Worm (Caenorhabditis elegans): ENCODE measurements around the gene ZK381.2.
A peak's percentile ranks its signal among the peaks of the same experiment; 100 is the strongest.

The ZK381.2 gene

DNA sequence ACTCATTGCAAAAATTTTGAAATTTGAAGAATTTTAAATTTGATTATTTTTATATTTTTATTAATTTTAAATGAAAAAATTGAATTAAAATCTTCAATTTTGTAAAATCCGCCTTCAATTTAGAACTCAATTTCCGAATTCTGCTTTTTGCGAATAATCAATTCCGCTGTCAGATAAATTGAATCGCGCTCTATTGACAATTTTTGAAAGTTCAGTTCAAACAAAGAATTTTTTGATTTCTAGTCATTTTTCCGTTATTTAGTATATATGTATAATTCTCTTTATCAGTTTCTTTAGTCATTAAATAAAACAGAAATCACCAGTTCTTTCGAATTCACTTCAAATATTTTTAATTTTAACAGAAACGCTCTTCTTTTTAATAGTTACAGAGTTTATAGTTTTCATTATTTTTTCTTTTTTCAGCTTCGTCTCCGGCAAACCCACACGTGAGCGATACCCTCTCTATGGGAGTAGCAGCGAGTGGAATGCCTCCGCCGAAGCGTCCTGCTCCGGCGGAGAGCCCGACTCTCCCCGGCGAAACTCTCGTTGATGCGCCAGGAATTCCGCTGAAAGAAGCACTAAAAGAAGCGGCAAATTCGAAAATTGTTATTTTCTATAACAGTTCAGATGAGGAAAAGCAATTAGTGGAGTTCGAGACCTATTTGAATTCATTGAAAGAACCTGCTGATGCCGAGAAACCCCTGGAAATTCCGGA lies 47.6 kb downstream of the ZK381.2 start:
- TF ChIP-seq tbx-2 (tag; optimal IDR thresholded peaks at IDR 0.05) (no peak), nhr-237 (tag; optimal IDR thresholded peaks at IDR 0.05) (no peak), rnt-1 (tag; optimal IDR thresholded peaks at IDR 0.05) (no peak), lin-14 (GFP tag; optimal IDR thresholded peaks at IDR 0.05) (peak; percentile 38), ceh-88 (GFP tag; IDR thresholded peaks at IDR 0.05) (no peak), lin-35 (GFP tag; optimal IDR thresholded peaks at IDR 0.05) (peak in 1 of 2 experiments; percentile 36), dpl-1 (GFP tag; optimal IDR thresholded peaks at IDR 0.05) (peak in 1 of 3 experiments; percentile 47), ceh-63 (GFP tag; optimal IDR thresholded peaks at IDR 0.05) (no peak), unc-30 (tag; optimal IDR thresholded peaks at IDR 0.05) (no peak), sup-37 (GFP tag; optimal IDR thresholded peaks at IDR 0.05) (no peak), blmp-1 (tag; optimal IDR thresholded peaks at IDR 0.05) (peak; percentile 11), mep-1 (tag; optimal IDR thresholded peaks at IDR 0.05) (peak; percentile 35), C16A3.4 (tag; optimal IDR thresholded peaks at IDR 0.05) (peak; percentile 24), lsy-2 (tag; optimal IDR thresholded peaks at IDR 0.05) (peak in 1 of 2 experiments; percentile 51)

- TF ChIP-seq snu-23 (GFP tag; optimal IDR thresholded peaks at IDR 0.05) = peak; percentile 60
- TF ChIP-seq nhr-20 (tag; optimal IDR thresholded peaks at IDR 0.05) = peak; percentile 42
- peak in 1 of 6 experiments; percentile 44 for TF ChIP-seq elt-3 (tag; optimal IDR thresholded peaks at IDR 0.05)
- TF ChIP-seq Y116A8C.19 (tag; optimal IDR thresholded peaks at IDR 0.05; ENCODE audit: borderline replicate concordance) = no peak
- TF ChIP-seq mep-1 (tag; optimal IDR thresholded peaks at IDR 0.05) = peak; percentile 67
- peak; percentile 9 for TF ChIP-seq C16A3.4 (tag; optimal IDR thresholded peaks at IDR 0.05)
- peak; percentile 44 for TF ChIP-seq irx-1 (tag; optimal IDR thresholded peaks at IDR 0.05)
- no peak for TF ChIP-seq lin-15B (tag; optimal IDR thresholded peaks at IDR 0.05)
- peak; percentile 12 for TF ChIP-seq snpc-4 (tag; optimal IDR thresholded peaks at IDR 0.05)
- TF ChIP-seq jun-1 (tag; optimal IDR thresholded peaks at IDR 0.05) = peak; percentile 49
- TF ChIP-seq blmp-1 (tag; optimal IDR thresholded peaks at IDR 0.05) = peak; percentile 35
- TF ChIP-seq sox-4 (tag; optimal IDR thresholded peaks at IDR 0.05) = no peak
- TF ChIP-seq mdl-1 (tag; optimal IDR thresholded peaks at IDR 0.05) = peak in 1 of 2 experiments; percentile 32
- peak; percentile 0 for TF ChIP-seq xbp-1 (tag; optimal IDR thresholded peaks at IDR 0.05)
- peak; percentile 48 for TF ChIP-seq swsn-7 (tag; optimal IDR thresholded peaks at IDR 0.05)
- TF ChIP-seq nhr-47 (tag; optimal IDR thresholded peaks at IDR 0.05) = peak; percentile 65
- peak; percentile 86 for TF ChIP-seq lin-14 (GFP tag; optimal IDR thresholded peaks at IDR 0.05)
- TF ChIP-seq unc-30 (tag; optimal IDR thresholded peaks at IDR 0.05) = no peak
- no peak for TF ChIP-seq zip-4 (GFP tag; optimal IDR thresholded peaks at IDR 0.05)
- TF ChIP-seq efl-1 (optimal IDR thresholded peaks at IDR 0.05) = peak; percentile 52 to 55
- peak; percentile 13 to 75 for TF ChIP-seq efl-1 (GFP tag; optimal IDR thresholded peaks at IDR 0.05 in 1 of 2)
- TF ChIP-seq elt-2 (tag; optimal IDR thresholded peaks at IDR 0.05) = peak; percentile 30
- TF ChIP-seq skn-1 (tag; optimal IDR thresholded peaks at IDR 0.05) = peak; percentile 44
- peak; percentile 67 for TF ChIP-seq nhr-71 (tag; optimal IDR thresholded peaks at IDR 0.05)
- TF ChIP-seq lin-13 (GFP tag; optimal IDR thresholded peaks at IDR 0.05) = peak; percentile 40
- TF ChIP-seq lsy-2 (tag; optimal IDR thresholded peaks at IDR 0.05) = peak; percentile 41 to 62
- no peak for TF ChIP-seq egl-13 (tag; optimal IDR thresholded peaks at IDR 0.05)
- TF ChIP-seq ztf-4 (tag; optimal IDR thresholded peaks at IDR 0.05) = peak; percentile 10
- peak; percentile 27 to 44 for TF ChIP-seq lin-35 (GFP tag; optimal IDR thresholded peaks at IDR 0.05)
- TF ChIP-seq tbx-2 (tag; optimal IDR thresholded peaks at IDR 0.05) = peak; percentile 40
- TF ChIP-seq nhr-84 (tag; optimal IDR thresholded peaks at IDR 0.05) = no peak
- no peak for TF ChIP-seq aha-1 (tag; optimal IDR thresholded peaks at IDR 0.05)
- peak; percentile 50 for TF ChIP-seq unc-86 (tag; optimal IDR thresholded peaks at IDR 0.05)
- peak; percentile 83 for TF ChIP-seq nhr-85 (tag)
- TF ChIP-seq dsc-1 (tag; optimal IDR thresholded peaks at IDR 0.05) = peak; percentile 45
- peak; percentile 62 for TF ChIP-seq fkh-8 (tag; optimal IDR thresholded peaks at IDR 0.05)
- TF ChIP-seq ceh-82 (tag; optimal IDR thresholded peaks at IDR 0.05) = peak in 1 of 3 experiments; percentile 29
- TF ChIP-seq dpl-1 (GFP tag; optimal IDR thresholded peaks at IDR 0.05) = peak; percentile 19 to 34 (median 20)
- no peak for TF ChIP-seq pag-3 (tag; optimal IDR thresholded peaks at IDR 0.05; ENCODE audit: borderline replicate concordance, insufficient read depth)
- peak; percentile 25; the same call in 1 of the 2 replicates for TF ChIP-seq isw-1 (GFP tag; IDR thresholded peaks at IDR 0.05)
These were observed 51.2 kb downstream of the ZK381.2 start for ce11 chrIV:7016502-7016901.

All from whole organism, L1 larva.